Fruit fly (Drosophila melanogaster): ENCODE data around the gene mthl11.

DNA sequence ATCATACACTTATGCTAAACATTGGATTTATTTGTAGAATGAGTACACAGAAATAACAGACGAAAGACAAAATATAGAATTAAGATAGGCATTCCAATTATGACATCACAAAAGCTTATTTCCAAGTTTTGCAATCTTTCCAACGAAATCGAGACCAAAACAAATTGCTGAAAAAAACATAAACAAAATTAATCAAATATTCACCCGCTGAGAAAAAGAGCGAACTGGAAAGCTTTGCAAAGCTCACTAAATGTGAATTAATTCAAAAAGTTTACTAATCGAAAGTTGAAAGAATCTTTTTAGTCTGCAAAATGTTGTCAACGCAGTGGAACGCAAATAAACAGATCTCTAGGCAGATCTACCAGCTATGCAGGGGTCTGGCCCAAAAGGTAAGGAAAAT is 33.7 kb downstream of the mthl11 start, which contains the start of gene Cyp12e1:
- TF ChIP-seq Mnt (GFP tag; optimal IDR thresholded peaks at IDR 0.05) = no peak
- no peak for TF ChIP-seq CG1620 (GFP tag; optimal IDR thresholded peaks at IDR 0.05)
- TF ChIP-seq cnc (optimal IDR thresholded peaks at IDR 0.05) = no peak
- TF ChIP-seq kay (GFP tag; ENCODE audit: borderline replicate concordance) = peak; percentile 84
- TF ChIP-seq Crg-1 (GFP tag; optimal IDR thresholded peaks at IDR 0.05) = no peak
- TF ChIP-seq CG7045 (GFP tag; optimal IDR thresholded peaks at IDR 0.05) = no peak
- TF ChIP-seq cic (GFP tag; optimal IDR thresholded peaks at IDR 0.05) = no peak
- TF ChIP-seq CG11617 (GFP tag; optimal IDR thresholded peaks at IDR 0.05) = no peak
- no peak for TF ChIP-seq bab1 (GFP tag; optimal IDR thresholded peaks at IDR 0.05)
- TF ChIP-seq CG33017 (tag; optimal IDR thresholded peaks at IDR 0.05) = no peak
- no peak for TF ChIP-seq CG14711 (tag; optimal IDR thresholded peaks at IDR 0.05)
